Worm (Caenorhabditis elegans) whole organism, young adult: ENCODE data around the gene W05E10.5.

Experiments used
- C17E4.6 ChIP-seq: fragments of 200-800 bp; sonication (Bioruptor generic); IDR thresholded peaks from 2 replicates; pipeline ENCODE4 v1.3.6; 2022; ENCODE audit warnings: missing genetic modification reagents, missing genetic modification characterization, missing compliant biosample characterization
- D2030.7 ChIP-seq: fragments of 200-800 bp; sonication (Bioruptor generic); IDR thresholded peaks from 2 replicates; pipeline ENCODE4 v1.3.6; 2022; ENCODE audit warnings: missing genetic modification reagents, missing genetic modification characterization, missing compliant biosample characterization
- F10E7.11 ChIP-seq: sonication (generic microtip); optimal IDR thresholded peaks from 2 replicates; lab custom pipeline; 2017; ENCODE audit warnings: mild to moderate bottlenecking, missing genetic modification characterization, moderate library complexity, missing compliant biosample characterization
- F23B12.7 ChIP-seq: sonication (generic microtip); optimal IDR thresholded peaks from 2 replicates; lab custom pipeline; 2017; ENCODE audit warnings: missing genetic modification characterization, mild to moderate bottlenecking, missing compliant biosample characterization, antibody characterized with exemption, moderate library complexity; ENCODE audit not compliant: insufficient read depth
- F33H1.4 ChIP-seq: fragments of 200-800 bp; sonication (Bioruptor generic); IDR thresholded peaks from 2 replicates; pipeline ENCODE4 v1.3.6; 2022; ENCODE audit warnings: missing genetic modification reagents, missing genetic modification characterization, missing compliant biosample characterization
- F57A8.1 ChIP-seq: fragments of 200-800 bp; sonication (Bioruptor generic); optimal IDR thresholded peaks from 2 replicates; lab custom pipeline; 2018; ENCODE audit warnings: mild to moderate bottlenecking, missing genetic modification characterization, moderate library complexity, missing compliant biosample characterization
- T07F8.4 ChIP-seq: sonication (generic microtip); optimal IDR thresholded peaks from 2 replicates; lab custom pipeline; 2016; ENCODE audit warnings: mild to moderate bottlenecking, missing genetic modification characterization, moderate library complexity, missing compliant biosample characterization
- aptf-2 ChIP-seq: fragments of 200-800 bp; sonication (Bioruptor generic); conservative IDR thresholded peaks from 2 replicates; pipeline ENCODE4 v1.3.6; 2022; ENCODE audit warnings: missing genetic modification reagents, missing genetic modification characterization, missing compliant biosample characterization
- aptf-3 ChIP-seq: fragments of 200-800 bp; sonication (Bioruptor generic); IDR thresholded peaks from 2 replicates; pipeline ENCODE4 v1.3.6; 2022; ENCODE audit warnings: missing genetic modification characterization, missing compliant biosample characterization
- athp-1 ChIP-seq: sonication (generic microtip); optimal IDR thresholded peaks from 2 replicates; lab custom pipeline; 2017; ENCODE audit warnings: mild to moderate bottlenecking, missing genetic modification characterization, missing compliant biosample characterization
- attf-3 ChIP-seq: fragments of 200-800 bp; sonication (Bioruptor generic); conservative IDR thresholded peaks from 2 replicates; pipeline ENCODE4 v1.3.6; 2022; ENCODE audit warnings: missing genetic modification reagents, missing genetic modification characterization, missing compliant biosample characterization
- ccch-3 ChIP-seq: fragments of 200-800 bp; sonication (Bioruptor generic); optimal IDR thresholded peaks from 2 replicates; lab custom pipeline; 2018; ENCODE audit warnings: mild to moderate bottlenecking, missing genetic modification characterization, missing compliant biosample characterization
- cebp-1 ChIP-seq, 2 experiments: fragments of 200-800 bp in 1 of 2; sonication (Bioruptor generic) in 1 of 2; sonication (generic microtip) in 1 of 2; IDR thresholded peaks in 1 of 2; optimal IDR thresholded peaks in 1 of 2; 2 replicates each; pipeline versions ENCODE4 v1.3.6 to Lab custom; 2017 to 2022; ENCODE audit warnings: missing compliant biosample characterization in 2 of 2, missing genetic modification characterization in 2 of 2, mild to moderate bottlenecking in 1 of 2, missing genetic modification reagents in 1 of 2, moderate library complexity in 1 of 2
- ceh-58 ChIP-seq: fragments of 200-800 bp; sonication (Bioruptor generic); IDR thresholded peaks from 2 replicates; pipeline ENCODE4 v1.3.6; 2022; ENCODE audit warnings: missing genetic modification characterization, missing compliant biosample characterization
- ceh-79 ChIP-seq: sonication (generic microtip); optimal IDR thresholded peaks from 2 replicates; lab custom pipeline; 2017; ENCODE audit warnings: mild to moderate bottlenecking, missing genetic modification characterization, missing compliant biosample characterization
- chd-7 ChIP-seq: sonication (generic microtip); optimal IDR thresholded peaks from 2 replicates; lab custom pipeline; 2016; ENCODE audit warnings: mild to moderate bottlenecking, missing genetic modification characterization, moderate library complexity, missing compliant biosample characterization
- dox-1 ChIP-seq: fragments of 200-800 bp; sonication (Bioruptor generic); IDR thresholded peaks from 2 replicates; pipeline ENCODE4 v1.3.6; 2022; ENCODE audit warnings: missing genetic modification reagents, missing genetic modification characterization, missing compliant biosample characterization
- dpff-1 ChIP-seq: sonication (generic microtip); optimal IDR thresholded peaks from 2 replicates; lab custom pipeline; 2017; ENCODE audit warnings: mild to moderate bottlenecking, missing genetic modification characterization, missing compliant biosample characterization
- dpl-1 ChIP-seq: fragments of 150-350 bp; optimal IDR thresholded peaks from 2 replicates; lab custom pipeline; 2014; ENCODE audit warnings: missing biosample characterization, missing genetic modification reagents, missing genetic modification characterization
- efl-1 ChIP-seq: fragments of 150-350 bp; optimal IDR thresholded peaks from 2 replicates; lab custom pipeline; 2014; ENCODE audit warnings: missing biosample characterization, missing genetic modification reagents, missing genetic modification characterization
- egl-18 ChIP-seq: fragments of 200-800 bp; sonication (Bioruptor generic); IDR thresholded peaks from 2 replicates; pipeline ENCODE4 v1.3.6; 2022; ENCODE audit warnings: missing genetic modification reagents, missing genetic modification characterization, missing compliant biosample characterization
- egl-44 ChIP-seq: fragments of 200-800 bp; sonication (Bioruptor generic); IDR thresholded peaks from 2 replicates; pipeline ENCODE4 v1.3.6; 2022; ENCODE audit warnings: missing genetic modification reagents, missing genetic modification characterization, missing compliant biosample characterization
- ekl-4 ChIP-seq: fragments of 200-800 bp; sonication (Bioruptor generic); IDR thresholded peaks from 2 replicates; pipeline ENCODE4 v1.3.6; 2022; ENCODE audit warnings: missing genetic modification reagents, missing genetic modification characterization, missing compliant biosample characterization
- fkh-3 ChIP-seq: sonication (generic microtip); optimal IDR thresholded peaks from 2 replicates; lab custom pipeline; 2016; ENCODE audit warnings: mild to moderate bottlenecking, missing genetic modification characterization, missing compliant biosample characterization
- hlh-12 ChIP-seq: sonication (generic microtip); optimal IDR thresholded peaks from 2 replicates; lab custom pipeline; 2016; ENCODE audit warnings: missing genetic modification characterization, missing compliant biosample characterization
- hmg-20 ChIP-seq: fragments of 200-800 bp; sonication (Bioruptor generic); IDR thresholded peaks from 2 replicates; pipeline ENCODE4 v1.3.6; 2022; ENCODE audit warnings: missing genetic modification reagents, missing genetic modification characterization, missing compliant biosample characterization
- lin-40 ChIP-seq: sonication (generic microtip); optimal IDR thresholded peaks from 2 replicates; lab custom pipeline; 2016; ENCODE audit warnings: missing genetic modification characterization, mild to moderate bottlenecking, missing compliant biosample characterization, missing genotype, missing genetic modification reagents
- lin-54 ChIP-seq: fragments of 200-800 bp; sonication (Bioruptor generic); optimal IDR thresholded peaks from 2 replicates; lab custom pipeline; 2018; ENCODE audit warnings: mild to moderate bottlenecking, missing genetic modification characterization, missing compliant biosample characterization
- lir-1 ChIP-seq: fragments of 200-800 bp; sonication (Bioruptor generic); conservative IDR thresholded peaks from 2 replicates; pipeline ENCODE4 v1.3.6; 2022; ENCODE audit warnings: missing genetic modification reagents, missing genetic modification characterization, missing compliant biosample characterization
- madf-10 ChIP-seq: sonication (generic microtip); optimal IDR thresholded peaks from 2 replicates; lab custom pipeline; 2016; ENCODE audit warnings: mild to moderate bottlenecking, missing genetic modification characterization, missing compliant biosample characterization
- mxl-1 ChIP-seq: sonication (generic microtip); optimal IDR thresholded peaks from 2 replicates; lab custom pipeline; 2016; ENCODE audit warnings: missing genetic modification characterization, missing compliant biosample characterization
- nfyb-1 ChIP-seq: fragments of 200-800 bp; sonication (Bioruptor generic); IDR thresholded peaks from 2 replicates; pipeline ENCODE4 v1.3.6; 2022; ENCODE audit warnings: missing genetic modification reagents, missing genetic modification characterization, missing compliant biosample characterization
- nhr-120 ChIP-seq: fragments of 200-800 bp; sonication (Bioruptor generic); IDR thresholded peaks from 2 replicates; pipeline ENCODE4 v1.3.6; 2022; ENCODE audit warnings: missing genetic modification characterization, missing compliant biosample characterization
- nhr-27 ChIP-seq: fragments of 200-800 bp; sonication (Bioruptor generic); optimal IDR thresholded peaks from 2 replicates; lab custom pipeline; 2018; ENCODE audit warnings: mild to moderate bottlenecking, missing genetic modification characterization, moderate library complexity, missing compliant biosample characterization
- nhr-80 ChIP-seq: sonication (generic microtip); optimal IDR thresholded peaks from 2 replicates; lab custom pipeline; 2016; ENCODE audit warnings: missing genetic modification characterization, missing compliant biosample characterization
- repo-1 ChIP-seq: sonication (generic microtip); optimal IDR thresholded peaks from 2 replicates; lab custom pipeline; 2017; ENCODE audit warnings: mild to moderate bottlenecking, missing genetic modification characterization, missing compliant biosample characterization
- rpc-1 ChIP-seq, 2 experiments: fragments of 150-350 bp in 1 of 2; sonication (generic microtip) in 1 of 2; optimal IDR thresholded peaks; 2 replicates each; lab custom pipeline; 2014 to 2018; ENCODE audit warnings: missing biosample characterization in 1 of 2, missing genetic modification characterization in 1 of 2, missing genetic modification reagents in 1 of 2, missing genotype in 1 of 2
- snpc-4 ChIP-seq, 5 experiments: fragments of 150-350 bp in 1 of 5; sonication (generic microtip) in 4 of 5; optimal IDR thresholded peaks; 2 replicates each; lab custom pipeline; 2014 to 2018; ENCODE audit warnings: missing genetic modification characterization in 5 of 5, missing biosample characterization in 3 of 5, antibody characterized with exemption in 2 of 5, mild to moderate bottlenecking in 2 of 5, missing compliant biosample characterization in 2 of 5, missing genotype in 2 of 5, moderate library complexity in 2 of 5, missing genetic modification reagents in 1 of 5
- somi-1 ChIP-seq: fragments of 200-800 bp; sonication (Bioruptor generic); optimal IDR thresholded peaks from 2 replicates; lab custom pipeline; 2018; ENCODE audit warnings: mild to moderate bottlenecking, missing genetic modification characterization, missing compliant biosample characterization
- tbp1 ChIP-seq: fragments of 200-800 bp; sonication (Bioruptor generic); optimal IDR thresholded peaks from 2 replicates; lab custom pipeline; 2018; ENCODE audit warnings: mild to moderate bottlenecking, missing genetic modification characterization, missing compliant biosample characterization
- tbx-9 ChIP-seq: sonication (generic microtip); optimal IDR thresholded peaks from 2 replicates; lab custom pipeline; 2016; ENCODE audit warnings: borderline replicate concordance, missing genetic modification characterization, inconsistent platforms, missing compliant biosample characterization
- unc-130 ChIP-seq: sonication (generic microtip); optimal IDR thresholded peaks from 2 replicates; lab custom pipeline; 2016; ENCODE audit warnings: missing genetic modification reagents, missing genetic modification characterization, missing compliant biosample characterization
- unc-62 ChIP-seq: fragments of 150-350 bp; optimal IDR thresholded peaks from 2 replicates; lab custom pipeline; 2014; ENCODE audit warnings: missing biosample characterization, missing genetic modification reagents, missing genetic modification characterization
- ztf-18 ChIP-seq: sonication (generic microtip); optimal IDR thresholded peaks from 2 replicates; lab custom pipeline; 2016; ENCODE audit warnings: missing genotype, mild to moderate bottlenecking, missing genetic modification characterization, missing compliant biosample characterization
- ztf-22 ChIP-seq: fragments of 200-800 bp; sonication (Bioruptor generic); optimal IDR thresholded peaks from 2 replicates; lab custom pipeline; 2018; ENCODE audit warnings: mild to moderate bottlenecking, missing genetic modification characterization, moderate library complexity, missing compliant biosample characterization
- ztf-25 ChIP-seq: fragments of 200-800 bp; sonication (Bioruptor generic); IDR thresholded peaks from 2 replicates; pipeline ENCODE4 v1.3.6; 2022; ENCODE audit warnings: missing genetic modification reagents, missing genetic modification characterization, missing compliant biosample characterization
- ztf-28 ChIP-seq: fragments of 200-800 bp; sonication (Bioruptor generic); IDR thresholded peaks from 2 replicates; pipeline ENCODE4 v1.3.6; 2022; ENCODE audit warnings: missing genetic modification reagents, missing genetic modification characterization, missing compliant biosample characterization
- ztf-6 ChIP-seq: fragments of 200-800 bp; sonication (Bioruptor generic); IDR thresholded peaks from 2 replicates; pipeline ENCODE4 v1.3.6; 2022; ENCODE audit warnings: missing genetic modification reagents, missing genetic modification characterization, missing compliant biosample characterization

W05E10.5 gene

DNA sequence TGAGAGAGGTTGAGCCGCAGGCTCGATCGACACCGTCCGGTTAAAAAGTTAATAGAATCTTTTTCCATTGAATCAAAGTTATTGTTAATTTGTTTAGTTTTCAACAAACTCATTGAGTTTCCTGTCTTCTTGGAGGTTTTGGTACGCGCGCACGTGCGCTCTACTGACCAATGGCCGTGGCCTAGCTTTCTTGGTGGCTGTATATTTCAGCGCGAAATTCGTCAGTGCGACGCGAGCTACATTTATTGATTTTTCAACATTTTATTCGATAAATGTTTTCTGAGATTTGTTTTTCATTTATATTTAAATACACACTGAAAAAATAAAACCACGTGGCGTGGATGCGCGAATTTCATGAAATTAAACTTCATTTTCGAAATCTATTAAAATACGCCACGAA lies 51.3 kb downstream of the W05E10.5 start, which contains the start of gene bir-1 (continued):
- no peak for TF ChIP-seq chd-7 (tag; lab: Kevin White, UChicago)
- TF ChIP-seq unc-130 (GFP tag; lab: Kevin White, UChicago): peak; percentile 42
- TF ChIP-seq cebp-1 (GFP tag; IDR thresholded peaks at IDR 0.05; lab: Robert Waterston, UW): no peak
- TF ChIP-seq cebp-1 (tag; optimal IDR thresholded peaks at IDR 0.05; lab: Kevin White, UChicago): peak; percentile 52
- TF ChIP-seq snpc-4 (GFP tag; optimal IDR thresholded peaks at IDR 0.05; lab: Kevin White, UChicago): no peak
- TF ChIP-seq snpc-4 (tag; optimal IDR thresholded peaks at IDR 0.05; lab: Kevin White, UChicago): peak in 2 of 4 experiments; percentile 37 to 58
- TF ChIP-seq C17E4.6 (GFP tag; lab: Robert Waterston, UW): no peak
- TF ChIP-seq ztf-25 (GFP tag; lab: Robert Waterston, UW): no peak
- no peak for TF ChIP-seq aptf-2
- TF ChIP-seq ztf-22 (GFP tag; lab: Kevin White, UChicago): no peak
- TF ChIP-seq lin-54 (GFP tag; lab: Kevin White, UChicago): peak; percentile 32
- TF ChIP-seq rpc-1 (optimal IDR thresholded peaks at IDR 0.05; lab: Kevin White, UChicago): no peak
- no peak for TF ChIP-seq rpc-1 (tag; optimal IDR thresholded peaks at IDR 0.05; lab: Kevin White, UChicago)
- no peak for TF ChIP-seq hlh-12 (tag; lab: Kevin White, UChicago)
- no peak for TF ChIP-seq hmg-20 (GFP tag; lab: Robert Waterston, UW)
- TF ChIP-seq ztf-28 (GFP tag; lab: Robert Waterston, UW): no peak
- no peak for TF ChIP-seq ceh-58 (GFP tag; lab: Robert Waterston, UW)
- no peak for TF ChIP-seq repo-1 (tag; lab: Kevin White, UChicago)
- no peak for TF ChIP-seq fkh-3
- no peak for TF ChIP-seq F57A8.1
- no peak for TF ChIP-seq lin-40
- TF ChIP-seq ekl-4 (GFP tag; lab: Robert Waterston, UW): 0 out of 2 replicates have a peak, but pooled peaks have one; percentile 23
- no peak for TF ChIP-seq nhr-27
- TF ChIP-seq dox-1 (GFP tag; lab: Robert Waterston, UW): peak; percentile 82
- TF ChIP-seq dpff-1 (tag; lab: Kevin White, UChicago): no peak
- TF ChIP-seq lir-1 (GFP tag; lab: Robert Waterston, UW): no peak
- TF ChIP-seq egl-18: no peak
- no peak for TF ChIP-seq ccch-3
- TF ChIP-seq nhr-120 (GFP tag; lab: Robert Waterston, UW): no peak
- peak; percentile 75 for TF ChIP-seq efl-1 (GFP tag; lab: Kevin White, UChicago)
- TF ChIP-seq ceh-79 (tag; lab: Kevin White, UChicago): no peak
- TF ChIP-seq F10E7.11 (tag; lab: Kevin White, UChicago): no peak
- no peak for TF ChIP-seq tbx-9
- TF ChIP-seq F23B12.7 (tag; lab: Kevin White, UChicago): no peak
- TF ChIP-seq ztf-6 (GFP tag; lab: Robert Waterston, UW): no peak
- TF ChIP-seq ztf-18: peak; percentile 35
- no peak for TF ChIP-seq mxl-1
- TF ChIP-seq nhr-80: peak; percentile 50
- no peak for TF ChIP-seq nfyb-1 (GFP tag; lab: Robert Waterston, UW)
- TF ChIP-seq athp-1: peak; percentile 52
- peak; percentile 22 for TF ChIP-seq tbp1
- no peak for TF ChIP-seq egl-44 (GFP tag; lab: Robert Waterston, UW)
- peak; percentile 30; the same call in 1 of the 2 replicates for TF ChIP-seq F33H1.4 (GFP tag; lab: Robert Waterston, UW)
- TF ChIP-seq unc-62 (GFP tag; lab: Kevin White, UChicago): no peak
- peak; percentile 35 for TF ChIP-seq madf-10 (tag; lab: Kevin White, UChicago)
- peak; percentile 25 for TF ChIP-seq dpl-1 (GFP tag; lab: Kevin White, UChicago)
- peak; percentile 22; the same call in 1 of the 2 replicates for TF ChIP-seq attf-3
- no peak for TF ChIP-seq aptf-3 (GFP tag; lab: Robert Waterston, UW)
- no peak for TF ChIP-seq T07F8.4
- TF ChIP-seq D2030.7 (GFP tag; lab: Robert Waterston, UW): peak; percentile 66
- TF ChIP-seq somi-1 (GFP tag; lab: Kevin White, UChicago): no peak
